Worm (Caenorhabditis elegans) whole organism, L1 larva: Measurements from ENCODE around the gene K01A6.6.

ENCODE experiments used
- C16A3.4 ChIP-seq: fragments of 150-350 bp; optimal IDR thresholded peaks from 2 replicates; lab custom pipeline; 2014; ENCODE audit warnings: missing biosample characterization, missing genetic modification characterization
- C34B4.2 ChIP-seq: sonication (generic microtip); optimal IDR thresholded peaks from 2 replicates; lab custom pipeline; 2017; ENCODE audit warnings: mild to moderate bottlenecking, missing genetic modification characterization, missing compliant biosample characterization
- alr-1 ChIP-seq: fragments of 200-800 bp; sonication (Bioruptor generic); optimal IDR thresholded peaks from 2 replicates; lab custom pipeline; 2018; ENCODE audit warnings: borderline replicate concordance, mild to moderate bottlenecking, missing genetic modification characterization, missing compliant biosample characterization
- egl-27 ChIP-seq, 2 experiments: fragments of 150-350 bp in 1 of 2; sonication (generic microtip); optimal IDR thresholded peaks; 3 replicates each; lab custom pipeline; 2017 to 2018; ENCODE audit warnings: missing biosample characterization in 2 of 2, missing genetic modification characterization in 2 of 2, missing genetic modification reagents in 2 of 2
- fkh-4 ChIP-seq: sonication (generic microtip); optimal IDR thresholded peaks from 2 replicates; lab custom pipeline; 2016; ENCODE audit warnings: missing compliant biosample characterization, missing genetic modification characterization, borderline replicate concordance
- fkh-8 ChIP-seq: sonication (generic microtip); optimal IDR thresholded peaks from 2 replicates; lab custom pipeline; 2016; ENCODE audit warnings: mild to moderate bottlenecking, missing genetic modification characterization, missing compliant biosample characterization
- mep-1 ChIP-seq: fragments of 150-350 bp; optimal IDR thresholded peaks from 2 replicates; lab custom pipeline; 2014; ENCODE audit warnings: missing biosample characterization, missing genetic modification characterization
- nhr-12 ChIP-seq: sonication (generic microtip); optimal IDR thresholded peaks from 2 replicates; lab custom pipeline; 2017; ENCODE audit warnings: missing biosample characterization, missing genetic modification characterization
- tlp-1 ChIP-seq: fragments of 150-350 bp; optimal IDR thresholded peaks from 2 replicates; lab custom pipeline; 2014; ENCODE audit warnings: missing biosample characterization, missing genetic modification characterization
- ztf-11 ChIP-seq, 2 experiments: sonication (generic microtip); optimal IDR thresholded peaks; 2 replicates each; lab custom pipeline; 2016 to 2017; ENCODE audit warnings: missing genetic modification characterization in 2 of 2, missing biosample characterization in 1 of 2, missing compliant biosample characterization in 1 of 2

DNA sequence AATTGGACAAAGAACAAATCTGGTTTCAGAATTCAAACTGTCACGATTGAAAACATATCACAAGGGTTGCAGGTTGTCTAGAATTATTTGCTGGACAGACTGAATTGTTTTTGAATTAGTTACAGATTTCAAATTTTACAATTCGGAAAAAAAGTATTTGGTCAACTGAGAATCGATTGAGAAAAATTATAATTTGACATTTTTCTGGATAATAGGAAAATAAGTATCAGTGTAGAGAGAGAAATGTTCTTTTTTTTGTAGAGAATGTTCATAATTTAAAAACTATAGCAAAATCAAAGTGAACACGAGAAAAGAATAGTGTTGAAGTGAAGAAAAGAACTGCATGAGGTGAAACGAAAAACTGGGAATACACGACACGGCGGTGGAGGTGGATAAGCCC lies 34.4 kb upstream of the K01A6.6 start, which contains the start of gene dpy-20:
- no peak for TF ChIP-seq ztf-11 (tag; optimal IDR thresholded peaks at IDR 0.05; lab: Kevin White, UChicago)
- no peak for TF ChIP-seq C16A3.4 (tag; lab: Kevin White, UChicago)
- no peak for TF ChIP-seq egl-27 (tag; optimal IDR thresholded peaks at IDR 0.05; lab: Kevin White, UChicago)
- no peak for TF ChIP-seq fkh-8 (tag; lab: Kevin White, UChicago)
- TF ChIP-seq C34B4.2 (tag; lab: Kevin White, UChicago), result no peak
- TF ChIP-seq fkh-4 (tag; lab: Kevin White, UChicago), result no peak
- no peak for TF ChIP-seq tlp-1
- TF ChIP-seq mep-1 (tag; lab: Kevin White, UChicago), result no peak
- TF ChIP-seq nhr-12, result no peak
- TF ChIP-seq alr-1 (tag; lab: Kevin White, UChicago), result no peak
